Worm (Caenorhabditis elegans): Measurements from ENCODE around the gene Y105C5B.3.

The Y105C5B.3 gene

DNA sequence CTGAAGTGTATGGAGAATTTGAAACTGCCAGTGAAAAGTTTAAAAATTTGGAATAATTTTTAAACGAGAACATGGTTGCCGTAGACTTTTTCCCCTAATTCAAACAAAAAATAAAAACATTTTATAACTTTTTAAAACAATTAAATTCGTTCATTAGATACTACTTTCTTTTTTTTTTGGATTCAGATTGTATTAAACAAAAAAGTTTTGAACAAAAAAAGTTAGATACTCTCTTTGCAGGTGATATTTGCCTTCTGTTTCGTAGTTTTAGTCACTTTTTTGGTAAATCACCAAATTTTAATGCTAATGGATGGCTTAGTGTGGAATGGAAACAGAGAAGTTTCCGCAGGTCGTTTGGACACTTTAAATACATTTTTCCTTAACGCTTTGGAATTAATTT is 13.7 kb upstream of the Y105C5B.3 start, which contains the start of gene Y105C5B.1:
Gene Y105C5B.1, plus strand, starts transcription at position 301 of the 400 bp plus-strand sequence.
- TF ChIP-seq ztf-23 (GFP tag; IDR thresholded peaks at IDR 0.05) (no peak), med-1 (GFP tag; optimal IDR thresholded peaks at IDR 0.05; ENCODE audit: insufficient read depth) (no peak), flt-1 (GFP tag; IDR thresholded peaks at IDR 0.05) (no peak), cog-1 (tag; optimal IDR thresholded peaks at IDR 0.05) (no peak), ref-1 (GFP tag; conservative IDR thresholded peaks at IDR 0.05) (no peak), T22C8.4 (GFP tag; IDR thresholded peaks at IDR 0.05) (no peak)

DNA sequence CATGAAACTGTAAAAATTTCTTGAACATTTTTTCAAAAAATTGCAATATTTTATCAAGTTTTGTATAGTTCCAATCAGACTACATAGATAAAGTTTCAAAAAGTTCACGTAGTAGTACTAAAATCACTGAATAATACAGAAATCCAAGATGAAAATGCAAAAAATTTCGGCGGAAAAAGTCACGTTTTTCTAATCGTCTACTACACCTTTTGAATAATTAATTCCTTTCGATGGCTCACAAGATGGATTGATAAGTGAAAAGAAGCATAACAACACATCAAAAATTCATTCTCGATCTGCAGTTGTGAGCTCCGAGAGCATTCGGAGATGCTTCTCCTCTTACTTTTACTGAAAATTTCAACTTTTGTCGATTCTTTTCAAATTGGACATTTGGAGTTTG is 11.4 kb upstream of the Y105C5B.3 start, which contains the start of gene gcy-25:
Gene gcy-25, plus strand, starts transcription at position 301 of the 400 bp plus-strand sequence.
- TF ChIP-seq tab-1 (GFP tag; IDR thresholded peaks at IDR 0.05) (no peak), ztf-23 (GFP tag; IDR thresholded peaks at IDR 0.05) (no peak), ref-1 (GFP tag; conservative IDR thresholded peaks at IDR 0.05) (no peak), klf-2 (GFP tag; conservative IDR thresholded peaks at IDR 0.05) (no peak), ztf-29 (GFP tag; IDR thresholded peaks at IDR 0.05) (no peak), flt-1 (GFP tag; IDR thresholded peaks at IDR 0.05) (no peak), cog-1 (tag; optimal IDR thresholded peaks at IDR 0.05) (no peak)

DNA sequence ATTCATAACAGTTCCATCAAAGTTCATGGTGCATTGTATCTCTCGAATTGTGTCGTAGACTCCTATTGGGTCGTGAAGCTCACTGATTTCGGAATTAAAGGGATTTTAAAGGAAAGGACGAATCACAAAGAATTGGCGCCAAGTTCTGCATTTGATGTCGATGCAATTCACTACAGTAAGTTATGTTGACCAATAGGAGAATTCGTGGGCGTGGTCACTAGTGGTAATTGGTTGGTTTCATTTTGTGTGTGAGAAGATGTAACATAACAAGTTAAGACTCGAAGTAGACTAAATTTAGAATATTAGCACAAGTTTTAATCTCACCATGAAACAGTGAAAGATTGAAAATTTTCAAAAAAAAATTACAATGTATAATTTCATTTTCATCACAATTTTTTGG is 5.8 kb upstream of the Y105C5B.3 start:
- TF ChIP-seq cog-1 (tag; optimal IDR thresholded peaks at IDR 0.05), result no peak
- no peak for TF ChIP-seq ztf-23 (GFP tag; IDR thresholded peaks at IDR 0.05)
- TF ChIP-seq tab-1 (GFP tag; IDR thresholded peaks at IDR 0.05), result no peak
- no peak for TF ChIP-seq T22C8.4 (GFP tag; IDR thresholded peaks at IDR 0.05)
- no peak for TF ChIP-seq flt-1 (GFP tag; IDR thresholded peaks at IDR 0.05)
- TF ChIP-seq ref-1 (GFP tag; conservative IDR thresholded peaks at IDR 0.05), result no peak
- no peak for TF ChIP-seq med-1 (GFP tag; optimal IDR thresholded peaks at IDR 0.05; ENCODE audit: insufficient read depth)
- no peak for TF ChIP-seq ztf-29 (GFP tag; IDR thresholded peaks at IDR 0.05)
- TF ChIP-seq klf-2 (GFP tag; conservative IDR thresholded peaks at IDR 0.05), result no peak

DNA sequence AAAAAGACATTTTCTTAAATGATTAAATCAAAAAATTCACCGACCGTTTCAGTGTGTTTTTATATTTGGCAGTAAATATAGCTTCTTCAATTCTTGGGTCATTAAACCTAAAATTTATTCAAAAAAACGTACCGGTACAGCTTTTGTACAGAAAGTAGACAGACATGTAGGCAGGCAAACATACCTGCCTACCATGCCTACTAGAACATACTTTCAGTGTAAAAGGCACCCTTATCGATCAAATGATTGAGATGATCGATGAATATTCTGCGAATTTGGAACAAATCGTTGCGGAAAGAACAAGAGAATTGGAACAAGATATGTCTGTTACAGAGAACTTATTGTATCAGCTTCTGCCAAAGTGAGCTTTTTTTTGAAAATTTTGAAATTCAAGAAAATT is 3.9 kb upstream of the Y105C5B.3 start:
- TF ChIP-seq ztf-23 (GFP tag; IDR thresholded peaks at IDR 0.05), result no peak
- TF ChIP-seq tab-1 (GFP tag; IDR thresholded peaks at IDR 0.05), result no peak
- TF ChIP-seq ztf-29 (GFP tag; IDR thresholded peaks at IDR 0.05), result no peak
- no peak for TF ChIP-seq T22C8.4 (GFP tag; IDR thresholded peaks at IDR 0.05)
- no peak for TF ChIP-seq cog-1 (tag; optimal IDR thresholded peaks at IDR 0.05)
- no peak for TF ChIP-seq med-1 (GFP tag; optimal IDR thresholded peaks at IDR 0.05; ENCODE audit: insufficient read depth)
- no peak for TF ChIP-seq flt-1 (GFP tag; IDR thresholded peaks at IDR 0.05)
- TF ChIP-seq ref-1 (GFP tag; conservative IDR thresholded peaks at IDR 0.05), result no peak
- TF ChIP-seq klf-2 (GFP tag; conservative IDR thresholded peaks at IDR 0.05), result no peak

DNA sequence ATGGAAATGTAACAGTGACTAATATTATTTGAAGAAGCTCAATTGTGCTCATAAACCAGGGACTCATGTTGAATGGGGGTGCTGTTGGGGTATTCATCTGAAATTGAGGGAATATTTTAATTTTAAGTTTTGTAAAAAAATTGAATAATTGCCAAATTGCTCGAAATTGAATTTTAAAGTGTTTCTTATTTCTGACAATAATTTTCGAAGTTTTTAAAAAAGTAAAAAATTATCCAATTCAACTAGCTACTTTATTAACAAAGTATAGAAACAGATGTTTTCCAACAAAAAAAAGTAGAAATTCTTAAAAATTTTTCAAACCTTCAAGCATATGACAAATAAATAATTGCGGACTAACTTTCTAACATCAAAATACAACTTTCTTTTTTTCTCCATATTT is 10.1 kb downstream of the Y105C5B.3 start, which contains the start of gene srv-14:
Gene srv-14, minus strand, starts transcription at position 101 of the 400 bp plus-strand sequence.
- TF ChIP-seq cog-1 (tag; optimal IDR thresholded peaks at IDR 0.05), result no peak
- TF ChIP-seq ztf-29 (GFP tag; IDR thresholded peaks at IDR 0.05), result no peak
- no peak for TF ChIP-seq flt-1 (GFP tag; IDR thresholded peaks at IDR 0.05)
- TF ChIP-seq ztf-23 (GFP tag; IDR thresholded peaks at IDR 0.05), result no peak
- no peak for TF ChIP-seq med-1 (GFP tag; optimal IDR thresholded peaks at IDR 0.05; ENCODE audit: insufficient read depth)

DNA sequence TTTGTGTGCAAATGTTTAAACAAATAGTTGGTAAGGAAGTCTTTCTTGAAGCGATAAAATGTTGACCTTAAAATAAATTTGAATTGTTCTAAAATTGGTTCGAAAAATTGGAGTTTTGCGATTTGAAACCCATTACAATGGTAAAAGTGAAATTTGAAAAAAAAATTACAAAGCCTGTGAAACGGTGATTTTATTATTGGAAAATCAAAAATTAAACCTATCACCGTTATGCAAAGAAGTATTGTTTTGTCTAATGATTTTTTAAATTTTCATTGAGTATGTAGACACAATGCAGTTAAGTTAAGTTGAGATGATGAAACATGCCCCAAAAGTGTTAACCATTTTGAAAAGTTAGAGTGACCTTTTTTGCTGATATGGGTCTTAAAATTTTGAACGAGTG is 10.8 kb downstream of the Y105C5B.3 start:
- TF ChIP-seq klf-2 (GFP tag; conservative IDR thresholded peaks at IDR 0.05), result no peak
- TF ChIP-seq ref-1 (GFP tag; conservative IDR thresholded peaks at IDR 0.05), result no peak
- TF ChIP-seq T22C8.4 (GFP tag; IDR thresholded peaks at IDR 0.05), result no peak
- no peak for TF ChIP-seq flt-1 (GFP tag; IDR thresholded peaks at IDR 0.05)
- TF ChIP-seq ztf-29 (GFP tag; IDR thresholded peaks at IDR 0.05), result no peak

DNA sequence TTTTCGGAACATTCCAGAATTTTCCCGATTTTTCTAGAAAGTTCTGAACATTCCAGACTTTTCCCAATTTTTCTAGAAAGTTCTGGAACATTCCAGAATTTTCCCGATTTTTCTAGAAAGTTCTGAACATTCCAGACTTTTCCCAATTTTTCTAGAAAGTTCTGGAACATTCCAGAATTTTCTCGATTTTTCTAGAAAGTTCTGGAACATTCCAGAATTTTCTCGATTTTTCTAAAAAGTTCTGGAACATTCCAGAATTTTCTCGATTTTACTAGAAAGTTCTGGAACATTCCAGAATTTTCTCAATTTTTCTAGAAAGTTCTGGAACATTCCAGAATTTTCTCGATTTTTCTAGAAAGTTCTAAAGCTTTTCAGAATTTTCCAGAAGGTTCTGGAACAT is 11.8 kb downstream of the Y105C5B.3 start:
- TF ChIP-seq ref-1 (GFP tag; conservative IDR thresholded peaks at IDR 0.05) (peak; percentile 74), ztf-23 (GFP tag; IDR thresholded peaks at IDR 0.05) (peak; percentile 71; the same call in 1 of the 2 replicates), flt-1 (GFP tag; IDR thresholded peaks at IDR 0.05) (peak; percentile 98)

DNA sequence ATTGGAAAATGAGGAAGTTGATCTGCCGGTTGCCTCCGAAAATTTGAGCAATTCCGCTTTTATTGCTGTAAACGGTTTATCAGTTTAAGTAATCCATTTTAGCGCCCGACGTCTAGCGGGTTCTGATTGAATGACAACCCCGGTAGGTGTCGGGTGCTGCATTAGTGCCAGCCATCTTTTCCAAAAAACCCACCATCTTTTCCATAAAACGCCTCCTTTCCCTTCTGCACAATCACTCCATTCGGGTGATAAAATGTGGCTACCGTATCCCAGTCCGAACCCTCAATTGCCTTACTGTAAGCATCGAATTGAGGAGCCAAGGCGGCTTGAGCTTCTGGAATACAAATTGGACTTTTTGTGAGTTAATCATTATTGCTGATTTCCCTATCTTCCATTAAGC is 16.1 kb downstream of the Y105C5B.3 start:
- TF ChIP-seq cog-1 (tag; optimal IDR thresholded peaks at IDR 0.05) (no peak), ztf-29 (GFP tag; IDR thresholded peaks at IDR 0.05) (no peak), tab-1 (GFP tag; IDR thresholded peaks at IDR 0.05) (no peak), med-1 (GFP tag; optimal IDR thresholded peaks at IDR 0.05; ENCODE audit: insufficient read depth) (no peak), ztf-23 (GFP tag; IDR thresholded peaks at IDR 0.05) (no peak), T22C8.4 (GFP tag; IDR thresholded peaks at IDR 0.05) (no peak), flt-1 (GFP tag; IDR thresholded peaks at IDR 0.05) (no peak), ref-1 (GFP tag; conservative IDR thresholded peaks at IDR 0.05) (no peak), klf-2 (GFP tag; conservative IDR thresholded peaks at IDR 0.05) (no peak)

DNA sequence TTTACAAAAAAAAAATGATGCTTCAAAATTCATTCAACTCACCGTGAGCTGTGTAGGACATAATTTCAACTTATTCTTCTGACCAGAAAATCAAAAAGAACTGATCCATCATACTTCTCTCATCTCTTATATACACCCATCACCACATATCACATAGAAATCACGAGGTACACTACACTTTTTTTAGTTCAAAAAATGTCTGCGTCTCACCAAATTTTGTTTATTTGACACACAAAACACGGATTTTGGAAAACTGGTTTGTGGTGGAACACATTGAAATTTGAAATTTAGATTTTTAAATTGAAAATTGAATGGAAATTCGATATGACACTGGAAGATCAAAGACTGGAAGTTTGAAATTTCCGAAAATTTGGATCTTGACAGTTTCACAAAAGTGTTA is 17.1 kb downstream of the Y105C5B.3 start, which contains the start of gene Y105C5B.5:
Gene Y105C5B.5, minus strand, starts transcription at position 103 of the 400 bp plus-strand sequence.
- TF ChIP-seq ztf-23 (GFP tag; IDR thresholded peaks at IDR 0.05) (no peak), flt-1 (GFP tag; IDR thresholded peaks at IDR 0.05) (no peak), ztf-29 (GFP tag; IDR thresholded peaks at IDR 0.05) (no peak), T22C8.4 (GFP tag; IDR thresholded peaks at IDR 0.05) (no peak), med-1 (GFP tag; optimal IDR thresholded peaks at IDR 0.05; ENCODE audit: insufficient read depth) (no peak), cog-1 (tag; optimal IDR thresholded peaks at IDR 0.05) (no peak), ref-1 (GFP tag; conservative IDR thresholded peaks at IDR 0.05) (no peak), tab-1 (GFP tag; IDR thresholded peaks at IDR 0.05) (no peak), klf-2 (GFP tag; conservative IDR thresholded peaks at IDR 0.05) (no peak)

DNA sequence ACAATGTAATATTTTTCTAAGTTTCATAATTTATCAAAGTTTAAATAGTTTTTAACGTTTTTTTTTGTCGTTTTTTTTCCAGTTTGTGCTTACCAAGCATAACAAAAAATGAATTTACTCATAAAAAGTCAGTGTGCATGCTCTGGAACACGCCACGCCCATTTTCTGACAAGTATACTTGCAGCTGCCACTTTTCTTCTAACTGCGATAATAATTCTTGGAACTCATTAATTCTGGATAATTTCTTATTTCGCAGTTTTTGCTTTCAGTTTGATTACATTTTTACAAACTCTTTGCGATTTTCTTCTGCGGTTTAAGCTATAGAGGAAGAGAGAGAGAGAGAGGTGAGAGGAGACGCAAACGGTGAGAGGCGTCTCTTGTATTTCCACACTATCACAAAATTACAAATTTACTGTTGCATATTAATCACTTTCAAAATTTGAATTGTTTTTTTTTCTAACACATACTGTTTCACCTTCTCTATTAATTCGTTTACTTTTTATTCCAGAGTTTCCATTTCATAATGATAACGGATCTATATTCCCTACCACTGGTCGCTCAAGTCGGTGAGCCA is 22.1 kb downstream of the Y105C5B.3 start, which contains the start of gene srv-15:
Gene srv-15, plus strand, starts transcription at position 524 of the 574 bp plus-strand sequence.
- TF ChIP-seq ref-1 (GFP tag; conservative IDR thresholded peaks at IDR 0.05), result no peak
- TF ChIP-seq med-1 (GFP tag; optimal IDR thresholded peaks at IDR 0.05; ENCODE audit: insufficient read depth), result no peak
- no peak for TF ChIP-seq ztf-29 (GFP tag; IDR thresholded peaks at IDR 0.05)
- TF ChIP-seq flt-1 (GFP tag; IDR thresholded peaks at IDR 0.05), result no peak
